Worm (Caenorhabditis elegans) whole organism, young adult: ENCODE data around the gene txt-13.

Source experiments
- B0019.2 ChIP-seq: fragments of 200-800 bp; sonication (Bioruptor generic); conservative IDR thresholded peaks from 2 replicates; pipeline ENCODE4 v1.3.6; 2022; ENCODE audit warnings: missing genetic modification reagents, missing genetic modification characterization, missing compliant biosample characterization
- B0336.3 ChIP-seq: fragments of 200-800 bp; sonication (Bioruptor generic); IDR thresholded peaks from 2 replicates; pipeline ENCODE4 v1.3.6; 2022; ENCODE audit warnings: missing genetic modification characterization, missing compliant biosample characterization
- D2030.7 ChIP-seq: fragments of 200-800 bp; sonication (Bioruptor generic); IDR thresholded peaks from 2 replicates; pipeline ENCODE4 v1.3.6; 2022; ENCODE audit warnings: missing genetic modification reagents, missing genetic modification characterization, missing compliant biosample characterization
- F55B11.4 ChIP-seq: sonication (generic microtip); optimal IDR thresholded peaks from 2 replicates; lab custom pipeline; 2016; ENCODE audit warnings: missing compliant biosample characterization, missing genetic modification characterization, borderline replicate concordance; ENCODE audit not compliant: insufficient read depth
- K11D2.4 ChIP-seq: fragments of 200-800 bp; sonication (Bioruptor generic); IDR thresholded peaks from 2 replicates; pipeline ENCODE4 v1.3.6; 2022; ENCODE audit warnings: missing genetic modification reagents, missing genetic modification characterization, missing compliant biosample characterization
- Y53F4B.3 ChIP-seq: fragments of 200-800 bp; sonication (Bioruptor generic); IDR thresholded peaks from 2 replicates; pipeline ENCODE4 v1.3.6; 2022; ENCODE audit warnings: missing genetic modification reagents, missing genetic modification characterization, missing compliant biosample characterization
- Y53G8AR.9 ChIP-seq: fragments of 200-800 bp; sonication (Bioruptor generic); conservative IDR thresholded peaks from 2 replicates; pipeline ENCODE4 v1.3.6; 2022; ENCODE audit warnings: missing genetic modification reagents, missing genetic modification characterization, missing compliant biosample characterization
- Y56A3A.18 ChIP-seq: fragments of 200-800 bp; sonication (Bioruptor generic); IDR thresholded peaks from 2 replicates; pipeline ENCODE4 v1.3.6; 2022; ENCODE audit warnings: missing genetic modification reagents, missing genetic modification characterization, missing compliant biosample characterization
- Y67H2A.10 ChIP-seq: fragments of 200-800 bp; sonication (Bioruptor generic); conservative IDR thresholded peaks from 2 replicates; pipeline ENCODE4 v1.3.6; 2022; ENCODE audit warnings: missing genetic modification reagents, missing genetic modification characterization, missing compliant biosample characterization
- Y95B8A.8 ChIP-seq: fragments of 200-800 bp; sonication (Bioruptor generic); IDR thresholded peaks from 2 replicates; pipeline ENCODE4 v1.3.6; 2022; ENCODE audit warnings: missing genetic modification reagents, missing genetic modification characterization, missing compliant biosample characterization
- ZK185.1 ChIP-seq: sonication (generic microtip); optimal IDR thresholded peaks from 2 replicates; lab custom pipeline; 2016; ENCODE audit warnings: mild to moderate bottlenecking, missing genetic modification characterization, missing compliant biosample characterization; ENCODE audit not compliant: poor library complexity, severe bottlenecking
- ama-1 ChIP-seq, 3 experiments: fragments of 150-350 bp in 1 of 3; sonication (generic microtip) in 2 of 3; optimal IDR thresholded peaks; 2 replicates each; lab custom pipeline; 2014 to 2018; ENCODE audit warnings: missing biosample characterization in 2 of 3, missing genetic modification characterization in 2 of 3, missing genetic modification reagents in 2 of 3
- bed-1 ChIP-seq: fragments of 200-800 bp; sonication (Bioruptor generic); IDR thresholded peaks from 2 replicates; pipeline ENCODE4 v1.3.6; 2022; ENCODE audit warnings: missing genetic modification reagents, missing genetic modification characterization, missing compliant biosample characterization
- bed-2 ChIP-seq: fragments of 200-800 bp; sonication (Bioruptor generic); IDR thresholded peaks from 2 replicates; pipeline ENCODE4 v1.3.6; 2022; ENCODE audit warnings: missing genetic modification reagents, missing genetic modification characterization, missing compliant biosample characterization
- cebp-2 ChIP-seq: fragments of 200-800 bp; sonication (Bioruptor generic); IDR thresholded peaks from 2 replicates; pipeline ENCODE4 v1.3.6; 2022; ENCODE audit warnings: missing genetic modification characterization, missing compliant biosample characterization
- ceh-100 ChIP-seq: fragments of 200-800 bp; sonication (Bioruptor generic); IDR thresholded peaks from 2 replicates; pipeline ENCODE4 v1.3.6; 2022; ENCODE audit warnings: missing genetic modification reagents, missing genetic modification characterization, missing compliant biosample characterization
- ceh-40 ChIP-seq: fragments of 200-800 bp; sonication (Bioruptor generic); IDR thresholded peaks from 2 replicates; pipeline ENCODE4 v1.3.6; 2022; ENCODE audit warnings: missing genetic modification characterization, missing compliant biosample characterization
- ceh-58 ChIP-seq: fragments of 200-800 bp; sonication (Bioruptor generic); IDR thresholded peaks from 2 replicates; pipeline ENCODE4 v1.3.6; 2022; ENCODE audit warnings: missing genetic modification characterization, missing compliant biosample characterization
- dox-1 ChIP-seq: fragments of 200-800 bp; sonication (Bioruptor generic); IDR thresholded peaks from 2 replicates; pipeline ENCODE4 v1.3.6; 2022; ENCODE audit warnings: missing genetic modification reagents, missing genetic modification characterization, missing compliant biosample characterization
- dpl-1 ChIP-seq: fragments of 150-350 bp; optimal IDR thresholded peaks from 2 replicates; lab custom pipeline; 2014; ENCODE audit warnings: missing biosample characterization, missing genetic modification reagents, missing genetic modification characterization
- egl-18 ChIP-seq: fragments of 200-800 bp; sonication (Bioruptor generic); IDR thresholded peaks from 2 replicates; pipeline ENCODE4 v1.3.6; 2022; ENCODE audit warnings: missing genetic modification reagents, missing genetic modification characterization, missing compliant biosample characterization
- egl-44 ChIP-seq: fragments of 200-800 bp; sonication (Bioruptor generic); IDR thresholded peaks from 2 replicates; pipeline ENCODE4 v1.3.6; 2022; ENCODE audit warnings: missing genetic modification reagents, missing genetic modification characterization, missing compliant biosample characterization
- hmg-1.2 ChIP-seq: fragments of 200-800 bp; sonication (Bioruptor generic); IDR thresholded peaks from 2 replicates; pipeline ENCODE4 v1.3.6; 2022; ENCODE audit warnings: missing genetic modification reagents, missing genetic modification characterization, missing compliant biosample characterization
- hsf-1 ChIP-seq: fragments of 200-800 bp; sonication (Bioruptor generic); IDR thresholded peaks from 2 replicates; pipeline ENCODE4 v1.3.6; 2022; ENCODE audit warnings: missing genetic modification reagents, missing genetic modification characterization, missing compliant biosample characterization
- lag-1 ChIP-seq: fragments of 200-800 bp; sonication (Bioruptor generic); IDR thresholded peaks from 2 replicates; pipeline ENCODE4 v1.3.6; 2022; ENCODE audit warnings: missing genetic modification reagents, missing genetic modification characterization, missing compliant biosample characterization
- let-526 ChIP-seq: fragments of 200-800 bp; sonication (Bioruptor generic); IDR thresholded peaks from 2 replicates; pipeline ENCODE4 v1.3.6; 2022; ENCODE audit warnings: missing genetic modification reagents, missing genetic modification characterization, missing compliant biosample characterization
- lin-40 ChIP-seq: sonication (generic microtip); optimal IDR thresholded peaks from 2 replicates; lab custom pipeline; 2016; ENCODE audit warnings: missing genetic modification characterization, mild to moderate bottlenecking, missing compliant biosample characterization, missing genotype, missing genetic modification reagents
- mcd-1 ChIP-seq: fragments of 200-800 bp; sonication (Bioruptor generic); IDR thresholded peaks from 2 replicates; pipeline ENCODE4 v1.3.6; 2022; ENCODE audit warnings: missing genetic modification reagents, missing genetic modification characterization, missing compliant biosample characterization
- mes-4 ChIP-seq: sonication (generic microtip); optimal IDR thresholded peaks from 2 replicates; lab custom pipeline; 2016; ENCODE audit warnings: missing genotype, missing genetic modification characterization, missing compliant biosample characterization
- nfya-1 ChIP-seq: sonication (generic microtip); optimal IDR thresholded peaks from 2 replicates; lab custom pipeline; 2017; ENCODE audit warnings: antibody characterized with exemption, missing compliant biosample characterization, missing genetic modification characterization, borderline replicate concordance; ENCODE audit not compliant: insufficient read depth
- nfyb-1 ChIP-seq: fragments of 200-800 bp; sonication (Bioruptor generic); IDR thresholded peaks from 2 replicates; pipeline ENCODE4 v1.3.6; 2022; ENCODE audit warnings: missing genetic modification reagents, missing genetic modification characterization, missing compliant biosample characterization
- nhr-27 ChIP-seq: fragments of 200-800 bp; sonication (Bioruptor generic); optimal IDR thresholded peaks from 2 replicates; lab custom pipeline; 2018; ENCODE audit warnings: mild to moderate bottlenecking, missing genetic modification characterization, moderate library complexity, missing compliant biosample characterization
- rec-8 ChIP-seq, 2 experiments: sonication (generic microtip); optimal IDR thresholded peaks; 2 replicates each; lab custom pipeline; 2016; ENCODE audit warnings: mild to moderate bottlenecking in 2 of 2, missing genetic modification characterization in 2 of 2, missing genetic modification reagents in 2 of 2, missing genotype in 2 of 2, missing biosample characterization in 1 of 2, missing compliant biosample characterization in 1 of 2, moderate library complexity in 1 of 2
- repo-1 ChIP-seq: sonication (generic microtip); optimal IDR thresholded peaks from 2 replicates; lab custom pipeline; 2017; ENCODE audit warnings: mild to moderate bottlenecking, missing genetic modification characterization, missing compliant biosample characterization
- snpc-1.3 ChIP-seq: sonication (generic microtip); optimal IDR thresholded peaks from 2 replicates; lab custom pipeline; 2017; ENCODE audit warnings: missing genetic modification characterization, mild to moderate bottlenecking, missing compliant biosample characterization, antibody characterized with exemption, moderate library complexity, missing genotype, missing genetic modification reagents; ENCODE audit not compliant: insufficient read depth
- snpc-3.4 ChIP-seq: sonication (generic microtip); optimal IDR thresholded peaks from 2 replicates; lab custom pipeline; 2017; ENCODE audit warnings: missing genetic modification characterization, mild to moderate bottlenecking, missing compliant biosample characterization, antibody characterized with exemption, moderate library complexity, missing genotype, missing genetic modification reagents
- tbp1 ChIP-seq: fragments of 200-800 bp; sonication (Bioruptor generic); optimal IDR thresholded peaks from 2 replicates; lab custom pipeline; 2018; ENCODE audit warnings: mild to moderate bottlenecking, missing genetic modification characterization, missing compliant biosample characterization
- tlf-1 ChIP-seq: fragments of 200-800 bp; sonication (Bioruptor generic); optimal IDR thresholded peaks from 2 replicates; lab custom pipeline; 2018; ENCODE audit warnings: mild to moderate bottlenecking, missing genetic modification characterization, missing compliant biosample characterization
- zfh-2 ChIP-seq: fragments of 200-800 bp; sonication (Bioruptor generic); conservative IDR thresholded peaks from 2 replicates; pipeline ENCODE4 v1.3.6; 2022; ENCODE audit warnings: missing genetic modification reagents, missing genetic modification characterization, missing compliant biosample characterization
- ztf-18 ChIP-seq: sonication (generic microtip); optimal IDR thresholded peaks from 2 replicates; lab custom pipeline; 2016; ENCODE audit warnings: missing genotype, mild to moderate bottlenecking, missing genetic modification characterization, missing compliant biosample characterization
- ztf-25 ChIP-seq: fragments of 200-800 bp; sonication (Bioruptor generic); IDR thresholded peaks from 2 replicates; pipeline ENCODE4 v1.3.6; 2022; ENCODE audit warnings: missing genetic modification reagents, missing genetic modification characterization, missing compliant biosample characterization
- ztf-26 ChIP-seq: sonication (generic microtip); optimal IDR thresholded peaks from 2 replicates; lab custom pipeline; 2017; ENCODE audit warnings: missing genetic modification characterization, missing compliant biosample characterization
- ztf-28 ChIP-seq: fragments of 200-800 bp; sonication (Bioruptor generic); IDR thresholded peaks from 2 replicates; pipeline ENCODE4 v1.3.6; 2022; ENCODE audit warnings: missing genetic modification reagents, missing genetic modification characterization, missing compliant biosample characterization
- ztf-3 ChIP-seq: fragments of 200-800 bp; sonication (Bioruptor generic); optimal IDR thresholded peaks from 2 replicates; lab custom pipeline; 2018; ENCODE audit warnings: mild to moderate bottlenecking, missing genetic modification characterization, missing compliant biosample characterization

Gene txt-13

DNA sequence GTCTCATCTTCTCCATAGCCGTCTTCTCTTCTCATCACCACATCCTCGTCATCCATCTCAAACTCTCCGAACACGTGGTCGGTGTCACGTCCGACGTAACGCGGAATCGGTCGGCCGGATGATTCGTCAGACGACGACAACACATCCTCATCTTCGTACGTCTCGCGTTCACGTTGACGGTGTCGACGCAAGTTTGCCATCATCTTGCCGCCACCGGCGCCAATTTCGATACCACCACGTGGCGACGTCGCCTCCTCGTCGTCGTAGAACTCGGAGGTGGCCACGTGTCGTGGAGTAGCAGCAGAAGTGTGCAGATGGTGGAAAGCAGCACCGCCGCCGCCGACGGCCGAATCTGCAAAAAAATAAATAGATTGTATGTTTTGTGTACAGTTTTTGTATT, 23.1 kb upstream of the txt-13 start (continued):
- TF ChIP-seq ceh-40 (GFP tag; lab: Robert Waterston, UW) (no peak), mcd-1 (peak; percentile 51), cebp-2 (GFP tag; lab: Robert Waterston, UW) (0 out of 2 replicates have a peak, but pooled peaks have one; percentile 82), lin-40 (tag; lab: Kevin White, UChicago) (no peak), egl-18 (GFP tag; lab: Robert Waterston, UW) (no peak), ztf-26 (tag; lab: Kevin White, UChicago) (peak; percentile 80), mes-4 (tag; lab: Kevin White, UChicago) (no peak), zfh-2 (GFP tag; lab: Robert Waterston, UW) (peak; percentile 95), Y53G8AR.9 (0 out of 2 replicates have a peak, but pooled peaks have one; percentile 12), nfyb-1 (GFP tag; lab: Robert Waterston, UW) (peak; percentile 70), ztf-3 (GFP tag; lab: Kevin White, UChicago) (peak; percentile 35), lag-1 (no peak), snpc-1.3 (no peak), let-526 (GFP tag; lab: Robert Waterston, UW) (0 out of 2 replicates have a peak, but pooled peaks have one; percentile 52), dpl-1 (no peak), Y67H2A.10 (no peak; the same call in 1 of the 2 replicates), ama-1 (optimal IDR thresholded peaks at IDR 0.05; lab: Kevin White, UChicago) (peak; percentile 62), ama-1 (GFP tag; optimal IDR thresholded peaks at IDR 0.05; lab: Kevin White, UChicago) (no peak), ceh-100 (GFP tag; lab: Robert Waterston, UW) (no peak), nhr-27 (no peak), egl-44 (GFP tag; lab: Robert Waterston, UW) (peak; percentile 19; the same call in 1 of the 2 replicates), repo-1 (no peak), D2030.7 (no peak), K11D2.4 (peak; percentile 63; the same call in 1 of the 2 replicates), Y53F4B.3 (no peak), snpc-3.4 (tag; lab: Kevin White, UChicago) (no peak), rec-8 (tag; optimal IDR thresholded peaks at IDR 0.05; lab: Kevin White, UChicago) (no peak), ztf-25 (no peak), nfya-1 (tag; lab: Kevin White, UChicago) (no peak)
- TF ChIP-seq, all 124 proteins: peak for 38

ce11 chrII:10547803-10548693, 22.4 kb upstream of the txt-13 start:
- TF ChIP-seq ama-1 (optimal IDR thresholded peaks at IDR 0.05; lab: Kevin White, UChicago), result peak; percentile 94
- peak in 1 of 2 experiments; percentile 9 for TF ChIP-seq ama-1 (GFP tag; optimal IDR thresholded peaks at IDR 0.05; lab: Kevin White, UChicago)
- no peak for TF ChIP-seq D2030.7
- no peak for TF ChIP-seq ceh-58 (GFP tag; lab: Robert Waterston, UW)
- no peak for TF ChIP-seq ztf-18 (tag; lab: Kevin White, UChicago)
- TF ChIP-seq dox-1 (GFP tag; lab: Robert Waterston, UW), result peak; percentile 37; the same call in 1 of the 2 replicates
- TF ChIP-seq Y95B8A.8 (GFP tag; lab: Robert Waterston, UW), result 0 out of 2 replicates have a peak, but pooled peaks have one; percentile 8
- TF ChIP-seq B0019.2 (GFP tag; lab: Robert Waterston, UW), result no peak
- TF ChIP-seq hsf-1, result no peak
- no peak for TF ChIP-seq F55B11.4 (tag; lab: Kevin White, UChicago)
- no peak for TF ChIP-seq bed-2 (GFP tag; lab: Robert Waterston, UW)
- TF ChIP-seq ceh-40 (GFP tag; lab: Robert Waterston, UW), result no peak; the same call in 1 of the 2 replicates
- TF ChIP-seq ztf-28 (GFP tag; lab: Robert Waterston, UW), result 0 out of 2 replicates have a peak, but pooled peaks have one; percentile 23
- peak; percentile 24; the same call in 1 of the 2 replicates for TF ChIP-seq hmg-1.2 (GFP tag; lab: Robert Waterston, UW)
- 0 out of 2 replicates have a peak, but pooled peaks have one; percentile 3 for TF ChIP-seq B0336.3 (GFP tag; lab: Robert Waterston, UW)
- peak; percentile 40 for TF ChIP-seq tlf-1 (GFP tag; lab: Kevin White, UChicago)
- TF ChIP-seq tbp1 (GFP tag; lab: Kevin White, UChicago), result peak; percentile 21
- TF ChIP-seq bed-1 (GFP tag; lab: Robert Waterston, UW), result no peak
- TF ChIP-seq Y56A3A.18 (GFP tag; lab: Robert Waterston, UW), result 0 out of 2 replicates have a peak, but pooled peaks have one; percentile 6
- TF ChIP-seq egl-44 (GFP tag; lab: Robert Waterston, UW), result no peak
- TF ChIP-seq ZK185.1 (tag; lab: Kevin White, UChicago), result peak; percentile 31
- TF ChIP-seq ceh-100 (GFP tag; lab: Robert Waterston, UW), result 0 out of 2 replicates have a peak, but pooled peaks have one; percentile 9
- TF ChIP-seq Y53G8AR.9, result 0 out of 2 replicates have a peak, but pooled peaks have one; percentile 7
